Worm (Caenorhabditis elegans): ENCODE measurements around the gene C18A11.3.

Gene C18A11.3

DNA sequence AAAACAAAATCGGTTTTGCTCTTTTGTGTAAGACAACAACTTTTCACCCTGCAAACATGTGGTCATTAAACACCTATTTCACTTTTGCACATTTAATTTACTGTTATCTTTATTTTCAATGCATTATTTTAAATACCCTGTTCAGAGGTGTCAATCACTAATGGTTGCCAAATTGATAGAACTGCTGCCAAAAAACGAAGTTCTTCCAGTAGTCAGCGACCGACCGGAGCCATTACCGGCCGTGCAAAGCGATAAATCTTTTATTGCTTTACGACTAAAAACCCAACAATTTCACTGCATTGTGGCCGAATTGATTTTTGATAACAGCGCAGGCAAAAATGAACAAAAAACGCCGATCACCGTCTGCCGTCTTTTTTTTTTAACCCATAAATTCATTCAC, 13.6 kb downstream of the C18A11.3 start:
- TF ChIP-seq lin-11 (tag; optimal IDR thresholded peaks at IDR 0.05) (no peak), elt-3 (tag; optimal IDR thresholded peaks at IDR 0.05) (no peak), skn-1 (tag; optimal IDR thresholded peaks at IDR 0.05) (no peak), zag-1 (tag; optimal IDR thresholded peaks at IDR 0.05) (no peak), sma-3 (GFP tag; optimal IDR thresholded peaks at IDR 0.05) (no peak), lin-39 (tag; optimal IDR thresholded peaks at IDR 0.05) (no peak), snpc-4 (tag; optimal IDR thresholded peaks at IDR 0.05) (no peak), nhr-129 (tag; optimal IDR thresholded peaks at IDR 0.05) (no peak), nhr-25 (tag; optimal IDR thresholded peaks at IDR 0.05) (no peak), ZK546.5 (tag; optimal IDR thresholded peaks at IDR 0.05) (no peak), nhr-6 (tag; optimal IDR thresholded peaks at IDR 0.05) (no peak), ceh-16 (tag; optimal IDR thresholded peaks at IDR 0.05) (no peak), unc-55 (GFP tag; optimal IDR thresholded peaks at IDR 0.05) (no peak), lsy-2 (tag; optimal IDR thresholded peaks at IDR 0.05) (no peak), unc-62 (GFP tag; optimal IDR thresholded peaks at IDR 0.05) (no peak), nhr-11 (tag; optimal IDR thresholded peaks at IDR 0.05) (no peak), mab-5 (tag; optimal IDR thresholded peaks at IDR 0.05) (no peak), mbf-1 (tag; optimal IDR thresholded peaks at IDR 0.05) (no peak), sma-9 (GFP tag; optimal IDR thresholded peaks at IDR 0.05) (no peak), sma-9 (tag; optimal IDR thresholded peaks at IDR 0.05) (no peak)

DNA sequence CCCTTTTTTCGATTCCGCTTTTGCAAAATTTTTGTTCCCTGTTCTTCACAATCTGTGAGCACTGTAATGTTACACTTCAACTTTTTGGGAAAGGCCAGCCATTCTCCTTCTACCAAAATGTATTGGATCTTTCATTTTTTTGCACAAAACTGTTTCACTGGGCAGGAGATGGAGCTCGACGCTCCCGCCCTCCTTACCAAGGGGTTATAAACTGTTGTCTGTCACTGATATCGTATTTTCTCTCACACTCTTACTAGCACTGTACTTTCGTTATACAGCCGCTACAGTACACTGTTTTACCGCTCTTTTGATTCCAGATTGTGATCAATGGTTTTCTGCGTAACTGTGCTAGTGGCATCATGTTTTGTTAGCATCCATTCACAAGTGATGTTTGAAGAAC, 16.8 kb downstream of the C18A11.3 start, which contains the start of gene C46F2.1:
Gene C46F2.1 (plus strand): TSS at position 301 of the 400 bp plus-strand sequence.
- TF ChIP-seq nhr-129 (tag; optimal IDR thresholded peaks at IDR 0.05) (no peak), lin-11 (tag; optimal IDR thresholded peaks at IDR 0.05) (no peak), unc-55 (GFP tag; optimal IDR thresholded peaks at IDR 0.05) (no peak), F13H6.1 (tag; optimal IDR thresholded peaks at IDR 0.05) (no peak), ztf-1 (GFP tag; conservative IDR thresholded peaks at IDR 0.05) (no peak), lsy-2 (tag; optimal IDR thresholded peaks at IDR 0.05) (no peak), C34F6.9 (tag; optimal IDR thresholded peaks at IDR 0.05) (no peak), mab-5 (tag; optimal IDR thresholded peaks at IDR 0.05) (no peak), mdl-1 (tag; optimal IDR thresholded peaks at IDR 0.05) (no peak), lin-39 (tag; optimal IDR thresholded peaks at IDR 0.05) (no peak), nhr-11 (tag; optimal IDR thresholded peaks at IDR 0.05) (no peak), ztf-4 (tag; optimal IDR thresholded peaks at IDR 0.05) (no peak), ceh-16 (tag; optimal IDR thresholded peaks at IDR 0.05) (no peak)

DNA sequence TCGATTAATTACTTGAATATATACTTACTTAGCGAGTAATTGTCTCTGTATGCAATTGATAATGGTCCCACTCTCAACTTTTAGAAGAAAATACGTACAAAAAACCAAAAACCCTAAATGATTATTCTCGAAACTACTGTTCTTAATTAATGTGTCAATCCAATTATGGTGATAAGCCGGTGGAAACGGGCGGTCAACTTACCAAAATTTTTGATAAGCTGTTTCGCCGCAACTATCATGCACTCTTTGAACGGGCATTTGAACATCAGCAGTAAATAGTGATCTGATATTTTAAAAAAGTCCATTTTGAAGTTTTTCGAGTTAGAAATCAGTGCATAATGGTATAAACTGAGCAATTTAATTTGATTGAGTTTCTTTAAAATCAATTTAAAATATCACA, 17.5 kb downstream of the C18A11.3 start:
- TF ChIP-seq mbf-1 (tag; optimal IDR thresholded peaks at IDR 0.05) (no peak), unc-62 (GFP tag; optimal IDR thresholded peaks at IDR 0.05) (no peak), peb-1 (tag; optimal IDR thresholded peaks at IDR 0.05) (no peak), mdl-1 (tag; optimal IDR thresholded peaks at IDR 0.05) (no peak), unc-39 (tag; optimal IDR thresholded peaks at IDR 0.05) (no peak), fos-1 (tag; optimal IDR thresholded peaks at IDR 0.05) (peak; percentile 11), sem-4 (tag; optimal IDR thresholded peaks at IDR 0.05) (no peak)

DNA sequence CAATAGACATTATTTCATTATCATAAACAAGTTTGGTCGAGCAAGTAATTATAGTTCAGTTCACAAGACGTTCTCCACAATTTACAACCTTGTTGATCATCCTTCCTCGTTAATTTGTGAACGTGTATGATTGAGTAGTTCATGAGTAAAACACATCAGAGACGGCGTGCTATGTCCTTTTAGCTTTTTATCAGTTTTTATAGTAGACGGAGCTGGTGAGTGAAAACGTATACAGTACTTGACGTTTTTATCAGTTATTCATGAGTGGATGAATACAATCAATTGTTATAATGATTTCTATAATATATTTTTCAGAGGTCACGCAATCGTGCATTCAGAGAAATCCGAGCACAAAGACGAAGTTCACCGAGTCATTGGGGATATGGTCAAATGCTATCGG, 18.0 kb downstream of the C18A11.3 start:
- peak; percentile 6 for TF ChIP-seq crh-2 (tag; optimal IDR thresholded peaks at IDR 0.05)
- no peak for TF ChIP-seq mab-5 (tag; optimal IDR thresholded peaks at IDR 0.05)
- peak; percentile 35 for TF ChIP-seq fos-1 (tag; optimal IDR thresholded peaks at IDR 0.05)
- no peak for TF ChIP-seq gmeb-1 (tag; optimal IDR thresholded peaks at IDR 0.05)
- TF ChIP-seq unc-55 (GFP tag; optimal IDR thresholded peaks at IDR 0.05): no peak
- TF ChIP-seq ztf-4 (tag; optimal IDR thresholded peaks at IDR 0.05): no peak

DNA sequence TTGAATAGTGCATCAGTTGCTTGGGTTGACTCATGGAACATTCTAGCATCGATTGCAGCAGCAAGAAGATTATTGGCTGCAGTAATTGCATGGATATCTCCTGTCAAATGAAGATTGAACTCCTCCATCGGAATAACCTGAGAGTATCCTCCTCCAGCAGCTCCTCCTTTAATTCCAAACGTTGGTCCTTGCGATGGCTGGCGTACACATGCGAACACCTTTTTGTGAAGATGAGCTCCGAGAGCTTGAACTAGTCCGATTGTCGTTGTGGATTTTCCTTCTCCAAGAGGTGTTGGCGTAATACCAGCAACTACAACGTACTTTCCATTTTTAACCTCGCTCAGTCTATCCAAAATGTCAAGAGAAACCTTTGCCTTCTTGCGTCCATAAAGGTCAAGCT, 21.8 kb downstream of the C18A11.3 start:
- no peak for TF ChIP-seq peb-1 (tag; optimal IDR thresholded peaks at IDR 0.05)
- no peak for TF ChIP-seq lin-13 (GFP tag; optimal IDR thresholded peaks at IDR 0.05)
- no peak for TF ChIP-seq nhr-77 (tag; optimal IDR thresholded peaks at IDR 0.05)
- no peak for TF ChIP-seq unc-39 (tag; optimal IDR thresholded peaks at IDR 0.05)
- TF ChIP-seq gmeb-1 (tag; optimal IDR thresholded peaks at IDR 0.05): no peak

DNA sequence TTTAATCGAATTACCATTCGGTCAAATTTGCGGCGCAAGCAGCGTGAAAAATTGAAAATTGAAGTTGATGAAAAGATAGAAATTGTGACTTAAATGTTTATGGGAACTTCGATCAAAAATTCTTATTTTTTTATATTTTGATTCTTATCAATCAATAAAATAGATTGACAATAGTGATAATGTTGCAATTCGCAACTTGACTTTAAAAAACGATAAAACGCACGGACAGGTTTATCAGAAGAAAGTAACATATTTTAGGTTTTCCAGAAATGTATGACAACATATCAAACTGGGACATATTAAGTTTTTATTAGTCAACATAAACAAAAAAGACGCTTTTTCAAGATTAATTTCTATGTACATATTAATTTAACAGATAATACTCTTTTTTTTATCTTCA, 22.4 kb downstream of the C18A11.3 start:
- TF ChIP-seq R02D3.7 (tag; optimal IDR thresholded peaks at IDR 0.05) (no peak), fos-1 (tag; optimal IDR thresholded peaks at IDR 0.05) (no peak), mdl-1 (tag; optimal IDR thresholded peaks at IDR 0.05) (no peak), gmeb-1 (tag; optimal IDR thresholded peaks at IDR 0.05) (no peak), crh-2 (tag; optimal IDR thresholded peaks at IDR 0.05) (no peak), nhr-6 (tag; optimal IDR thresholded peaks at IDR 0.05) (no peak), alr-1 (tag; optimal IDR thresholded peaks at IDR 0.05) (no peak), lin-39 (tag; optimal IDR thresholded peaks at IDR 0.05) (no peak), ceh-82 (tag; optimal IDR thresholded peaks at IDR 0.05) (no peak), unc-55 (GFP tag; optimal IDR thresholded peaks at IDR 0.05) (no peak), nhr-12 (tag; optimal IDR thresholded peaks at IDR 0.05) (no peak), nhr-11 (tag; optimal IDR thresholded peaks at IDR 0.05) (no peak), lin-11 (tag; optimal IDR thresholded peaks at IDR 0.05) (no peak), dmd-4 (tag; optimal IDR thresholded peaks at IDR 0.05) (no peak), Y55F3AM.14 (GFP tag; optimal IDR thresholded peaks at IDR 0.05) (no peak), ztf-4 (tag; optimal IDR thresholded peaks at IDR 0.05) (no peak), nhr-23 (tag; optimal IDR thresholded peaks at IDR 0.05) (no peak), sem-4 (tag; optimal IDR thresholded peaks at IDR 0.05) (no peak), skn-1 (tag; optimal IDR thresholded peaks at IDR 0.05) (no peak)

Data from whole organism, L2 larva.